Worm (Caenorhabditis elegans) whole organism, L1 larva: ENCODE measurements around the gene Y44A6C.2.

ENCODE experiments used
- blmp-1 ChIP-seq: fragments of 150-350 bp; optimal IDR thresholded peaks from 2 replicates; lab custom pipeline; 2014; ENCODE audit warnings: missing biosample characterization, missing genetic modification characterization
- hpl-2 ChIP-seq: fragments of 150-350 bp; optimal IDR thresholded peaks from 2 replicates; lab custom pipeline; 2014; ENCODE audit warnings: missing biosample characterization, missing genetic modification reagents, missing genetic modification characterization
- mab-9 ChIP-seq: fragments of 200-800 bp; sonication (Bioruptor generic); IDR thresholded peaks from 2 replicates; pipeline ENCODE4 v1.3.6; 2022; ENCODE audit warnings: missing genetic modification reagents, missing genetic modification characterization, missing compliant biosample characterization
- ztf-11 ChIP-seq, 2 experiments: sonication (generic microtip); optimal IDR thresholded peaks; 2 replicates each; lab custom pipeline; 2016 to 2017; ENCODE audit warnings: missing genetic modification characterization in 2 of 2, missing biosample characterization in 1 of 2, missing compliant biosample characterization in 1 of 2

DNA sequence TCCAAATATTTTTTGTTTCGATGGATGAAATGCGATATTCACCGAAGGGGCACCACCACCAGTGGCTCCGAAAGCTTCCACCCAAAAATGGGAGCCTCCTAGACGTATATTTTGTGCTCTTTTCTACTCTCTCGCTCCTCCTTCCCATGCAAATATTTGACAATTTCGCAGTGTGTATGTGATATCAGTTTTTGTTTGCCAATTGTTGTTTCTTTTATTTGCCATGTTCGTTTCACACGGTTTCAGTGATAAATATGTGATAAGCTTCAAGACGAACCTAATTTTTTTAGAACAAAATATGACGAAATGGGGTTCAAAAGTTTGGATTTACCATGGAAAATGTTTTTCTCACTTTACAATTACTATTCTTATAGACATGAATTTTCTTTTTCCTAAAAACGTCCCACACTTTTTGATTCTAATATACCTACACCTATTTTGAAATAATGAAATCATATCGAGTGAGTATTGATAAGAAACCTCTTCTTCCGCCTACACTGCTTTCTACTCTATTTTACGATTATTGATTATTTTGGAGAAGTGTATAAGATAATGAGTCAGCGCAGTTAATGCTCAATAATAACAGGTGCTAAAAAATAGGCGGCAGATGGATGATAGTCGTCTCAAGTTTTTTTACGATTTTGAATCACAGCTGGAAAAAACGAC is 31.9 kb downstream of the Y44A6C.2 start:
- TF ChIP-seq ztf-11 (tag; optimal IDR thresholded peaks at IDR 0.05; lab: Kevin White, UChicago) (no peak), blmp-1 (tag; lab: Kevin White, UChicago) (no peak), mab-9 (GFP tag; lab: Robert Waterston, UW) (no peak), hpl-2 (GFP tag; lab: Kevin White, UChicago) (no peak)
